Worm (Caenorhabditis elegans): ENCODE measurements around the gene mtp-18.

DNA sequence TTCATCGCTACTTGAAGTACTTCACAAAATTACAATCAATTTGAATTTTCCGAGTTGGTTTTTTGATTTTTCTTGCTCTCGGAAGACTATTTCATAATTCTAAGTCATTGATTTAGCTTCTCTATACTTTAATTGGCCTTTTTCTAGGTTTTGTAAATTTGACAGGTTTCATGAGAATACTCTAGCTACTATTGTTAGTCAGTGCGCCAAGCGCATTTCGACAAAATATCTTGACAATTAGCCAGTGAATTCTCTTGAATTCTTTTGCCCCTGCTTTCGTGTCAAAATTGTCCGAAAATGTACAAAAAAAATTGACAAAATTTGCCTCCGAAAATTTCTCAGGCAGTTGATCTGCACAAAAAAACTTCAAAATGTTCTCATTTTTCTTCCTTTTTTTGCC is 47.0 kb upstream of the mtp-18 start:
- TF ChIP-seq nhr-11 (tag; optimal IDR thresholded peaks at IDR 0.05) (no peak), dve-1 (tag; optimal IDR thresholded peaks at IDR 0.05) (no peak), nfya-1 (tag; optimal IDR thresholded peaks at IDR 0.05) (no peak)

Data from whole organism, late embryonic.